Worm (Caenorhabditis elegans) whole organism, L2 larva: Measurements from ENCODE around the gene fib-1.
A peak's percentile ranks its signal among the peaks of the same experiment; 100 is the strongest.

ENCODE experiments used
- C34F6.9 ChIP-seq: fragments of 150-350 bp; optimal IDR thresholded peaks from 2 replicates; lab custom pipeline; 2014; ENCODE audit warnings: missing biosample characterization, missing genetic modification characterization
- F13H6.1 ChIP-seq: sonication (generic microtip); optimal IDR thresholded peaks from 2 replicates; lab custom pipeline; 2016; ENCODE audit warnings: missing genetic modification characterization, missing compliant biosample characterization
- R02D3.7 ChIP-seq: fragments of 150-350 bp; optimal IDR thresholded peaks from 2 replicates; lab custom pipeline; 2014; ENCODE audit warnings: missing biosample characterization, missing genetic modification characterization
- Y55F3AM.14 ChIP-seq: fragments of 200-800 bp; sonication (Bioruptor generic); optimal IDR thresholded peaks from 2 replicates; lab custom pipeline; 2018; ENCODE audit warnings: mild to moderate bottlenecking, missing genetic modification characterization, missing compliant biosample characterization
- ZK546.5 ChIP-seq: sonication (generic microtip); optimal IDR thresholded peaks from 2 replicates; lab custom pipeline; 2017; ENCODE audit warnings: missing biosample characterization, missing genetic modification characterization
- alr-1 ChIP-seq: fragments of 150-350 bp; optimal IDR thresholded peaks from 2 replicates; lab custom pipeline; 2014; ENCODE audit warnings: missing biosample characterization, missing genetic modification characterization
- aly-2 ChIP-seq: fragments of 150-350 bp; optimal IDR thresholded peaks from 2 replicates; lab custom pipeline; 2014; ENCODE audit warnings: missing biosample characterization, missing genetic modification characterization
- ama-1 ChIP-seq: fragments of 150-350 bp; optimal IDR thresholded peaks from 2 replicates; lab custom pipeline; 2018; ENCODE audit warnings: inconsistent platforms
- blmp-1 ChIP-seq: sonication (generic microtip); optimal IDR thresholded peaks from 2 replicates; lab custom pipeline; 2017; ENCODE audit warnings: missing genetic modification characterization, mild to moderate bottlenecking, missing compliant biosample characterization, antibody characterized with exemption, moderate library complexity; ENCODE audit not compliant: insufficient read depth
- ceh-16 ChIP-seq: fragments of 150-350 bp; optimal IDR thresholded peaks from 2 replicates; lab custom pipeline; 2014; ENCODE audit warnings: missing biosample characterization, missing genetic modification characterization
- ceh-82 ChIP-seq: fragments of 150-350 bp; optimal IDR thresholded peaks from 2 replicates; lab custom pipeline; 2014; ENCODE audit warnings: missing biosample characterization, missing genetic modification characterization
- crh-2 ChIP-seq: sonication (generic microtip); optimal IDR thresholded peaks from 2 replicates; lab custom pipeline; 2017; ENCODE audit warnings: missing biosample characterization, missing genetic modification characterization
- dmd-4 ChIP-seq: sonication (generic microtip); optimal IDR thresholded peaks from 2 replicates; lab custom pipeline; 2017; ENCODE audit warnings: missing biosample characterization, missing genetic modification characterization
- egl-27 ChIP-seq: sonication (generic microtip); optimal IDR thresholded peaks from 3 replicates; lab custom pipeline; 2017; ENCODE audit warnings: missing biosample characterization, missing genetic modification reagents, missing genetic modification characterization
- elt-1 ChIP-seq: fragments of 150-350 bp; optimal IDR thresholded peaks from 2 replicates; lab custom pipeline; 2014; ENCODE audit warnings: missing biosample characterization, missing genetic modification characterization
- elt-3 ChIP-seq: sonication (generic microtip); optimal IDR thresholded peaks from 2 replicates; lab custom pipeline; 2017; ENCODE audit warnings: missing biosample characterization, missing genetic modification characterization
- fos-1 ChIP-seq: fragments of 150-350 bp; optimal IDR thresholded peaks from 2 replicates; lab custom pipeline; 2014; ENCODE audit warnings: missing biosample characterization, missing genetic modification characterization
- gmeb-1 ChIP-seq: fragments of 150-350 bp; optimal IDR thresholded peaks from 2 replicates; lab custom pipeline; 2014; ENCODE audit warnings: missing biosample characterization, missing genetic modification characterization
- lin-11 ChIP-seq: fragments of 150-350 bp; sonication (generic microtip); optimal IDR thresholded peaks from 2 replicates; lab custom pipeline; 2014; ENCODE audit warnings: missing biosample characterization, missing genetic modification characterization, inconsistent platforms, mixed read lengths
- lin-13 ChIP-seq: fragments of 150-350 bp; optimal IDR thresholded peaks from 2 replicates; lab custom pipeline; 2014; ENCODE audit warnings: missing biosample characterization, missing genetic modification reagents, missing genetic modification characterization
- lin-39 ChIP-seq: fragments of 150-350 bp; optimal IDR thresholded peaks from 2 replicates; lab custom pipeline; 2014; ENCODE audit warnings: missing biosample characterization, missing genetic modification reagents, missing genetic modification characterization
- lsy-2 ChIP-seq, 2 experiments: fragments of 150-350 bp in 1 of 2; sonication (generic microtip) in 1 of 2; optimal IDR thresholded peaks; 2 replicates each; lab custom pipeline; 2014 to 2017; ENCODE audit warnings: missing biosample characterization in 2 of 2, missing genetic modification characterization in 2 of 2
- mab-5 ChIP-seq: fragments of 150-350 bp; optimal IDR thresholded peaks from 2 replicates; lab custom pipeline; 2014; ENCODE audit warnings: missing biosample characterization, missing genetic modification characterization
- mbf-1 ChIP-seq: sonication (generic microtip); optimal IDR thresholded peaks from 2 replicates; lab custom pipeline; 2017; ENCODE audit warnings: missing biosample characterization, missing genetic modification characterization
- mdl-1 ChIP-seq, 2 experiments: fragments of 150-350 bp in 1 of 2; sonication (generic microtip) in 1 of 2; optimal IDR thresholded peaks; 2 replicates each; lab custom pipeline; 2017; ENCODE audit warnings: missing biosample characterization in 2 of 2, missing genetic modification characterization in 2 of 2
- nhr-10 ChIP-seq: sonication (generic microtip); optimal IDR thresholded peaks from 2 replicates; lab custom pipeline; 2017; ENCODE audit warnings: missing biosample characterization, missing genetic modification characterization
- nhr-11 ChIP-seq: fragments of 150-350 bp; optimal IDR thresholded peaks from 2 replicates; lab custom pipeline; 2014; ENCODE audit warnings: missing biosample characterization, missing genetic modification characterization
- nhr-12 ChIP-seq: fragments of 150-350 bp; optimal IDR thresholded peaks from 2 replicates; lab custom pipeline; 2014; ENCODE audit warnings: missing biosample characterization, missing genetic modification characterization
- nhr-129 ChIP-seq: fragments of 150-350 bp; optimal IDR thresholded peaks from 2 replicates; lab custom pipeline; 2014; ENCODE audit warnings: missing biosample characterization, missing genetic modification characterization
- nhr-21 ChIP-seq: fragments of 150-350 bp; optimal IDR thresholded peaks from 2 replicates; lab custom pipeline; 2014; ENCODE audit warnings: missing biosample characterization, missing genetic modification characterization
- nhr-23 ChIP-seq: fragments of 150-350 bp; optimal IDR thresholded peaks from 2 replicates; lab custom pipeline; 2014; ENCODE audit warnings: missing biosample characterization, missing genetic modification reagents, missing genetic modification characterization
- nhr-237 ChIP-seq: fragments of 150-350 bp; optimal IDR thresholded peaks from 2 replicates; lab custom pipeline; 2014; ENCODE audit warnings: missing biosample characterization, missing genetic modification characterization
- nhr-25 ChIP-seq: fragments of 150-350 bp; sonication (generic microtip); optimal IDR thresholded peaks from 3 replicates; lab custom pipeline; 2014; ENCODE audit warnings: missing biosample characterization, missing genetic modification characterization
- nhr-6 ChIP-seq: fragments of 150-350 bp; optimal IDR thresholded peaks from 2 replicates; lab custom pipeline; 2014; ENCODE audit warnings: missing biosample characterization, missing genetic modification characterization
- nhr-77 ChIP-seq: fragments of 150-350 bp; optimal IDR thresholded peaks from 2 replicates; lab custom pipeline; 2014; ENCODE audit warnings: missing biosample characterization, missing genetic modification characterization
- peb-1 ChIP-seq: fragments of 150-350 bp; optimal IDR thresholded peaks from 2 replicates; lab custom pipeline; 2014; ENCODE audit warnings: missing biosample characterization, missing genetic modification characterization
- sem-4 ChIP-seq: fragments of 150-350 bp; optimal IDR thresholded peaks from 2 replicates; lab custom pipeline; 2014; ENCODE audit warnings: missing biosample characterization, missing genetic modification reagents, missing genetic modification characterization
- skn-1 ChIP-seq: sonication (generic microtip); optimal IDR thresholded peaks from 2 replicates; lab custom pipeline; 2017; ENCODE audit warnings: missing biosample characterization, missing genetic modification characterization
- sma-3 ChIP-seq: sonication (generic microtip); optimal IDR thresholded peaks from 2 replicates; lab custom pipeline; 2016; ENCODE audit warnings: missing genetic modification reagents, missing genetic modification characterization, missing compliant biosample characterization
- sma-9 ChIP-seq, 2 experiments: fragments of 150-350 bp in 1 of 2; sonication (generic microtip) in 1 of 2; optimal IDR thresholded peaks; 2 replicates each; lab custom pipeline; 2014 to 2016; ENCODE audit warnings: missing genetic modification characterization in 2 of 2, mild to moderate bottlenecking in 1 of 2, missing biosample characterization in 1 of 2, missing compliant biosample characterization in 1 of 2, missing genetic modification reagents in 1 of 2, moderate library complexity in 1 of 2
- snpc-4 ChIP-seq: fragments of 150-350 bp; optimal IDR thresholded peaks from 2 replicates; lab custom pipeline; 2014; ENCODE audit warnings: missing biosample characterization, missing genetic modification characterization
- unc-39 ChIP-seq: fragments of 150-350 bp; optimal IDR thresholded peaks from 2 replicates; lab custom pipeline; 2014; ENCODE audit warnings: missing biosample characterization, missing genetic modification characterization
- unc-55 ChIP-seq: fragments of 150-350 bp; sonication (generic microtip); optimal IDR thresholded peaks from 3 replicates; lab custom pipeline; 2014; ENCODE audit warnings: missing biosample characterization, missing genetic modification reagents, missing genetic modification characterization
- unc-62 ChIP-seq: fragments of 150-350 bp; optimal IDR thresholded peaks from 2 replicates; lab custom pipeline; 2014; ENCODE audit warnings: missing biosample characterization, missing genetic modification reagents, missing genetic modification characterization
- zag-1 ChIP-seq: fragments of 150-350 bp; optimal IDR thresholded peaks from 2 replicates; lab custom pipeline; 2014; ENCODE audit warnings: missing biosample characterization, missing genetic modification characterization
- ztf-1 ChIP-seq: fragments of 200-800 bp; sonication (Bioruptor generic); conservative IDR thresholded peaks from 2 replicates; pipeline ENCODE4 v1.3.6; 2022; ENCODE audit warnings: missing genetic modification characterization, missing compliant biosample characterization
- ztf-11 ChIP-seq: sonication (generic microtip); optimal IDR thresholded peaks from 2 replicates; lab custom pipeline; 2017; ENCODE audit warnings: missing biosample characterization, missing genetic modification characterization
- ztf-4 ChIP-seq: fragments of 150-350 bp; optimal IDR thresholded peaks from 2 replicates; lab custom pipeline; 2014; ENCODE audit warnings: missing biosample characterization, missing genetic modification characterization

fib-1 gene

ce11 chrV:15002184-15002690 lies at the start of gene fib-1, which contains the start of gene mut-15:
TSS of gene fib-1 (minus strand) at chrV:15002223.
TSS of gene mut-15 (plus strand) at chrV:15002543.
- no peak for TF ChIP-seq dmd-4 (tag; lab: Kevin White, UChicago)
- peak; percentile 93 for TF ChIP-seq C34F6.9 (tag; lab: Kevin White, UChicago)
- no peak for TF ChIP-seq mbf-1 (tag; lab: Kevin White, UChicago)
- peak; percentile 91 to 98 for TF ChIP-seq lsy-2 (tag; optimal IDR thresholded peaks at IDR 0.05; lab: Kevin White, UChicago)
- TF ChIP-seq unc-62 = no peak
- peak; percentile 15 for TF ChIP-seq ceh-82
- peak; percentile 69 for TF ChIP-seq fos-1 (tag; lab: Kevin White, UChicago)
- peak; percentile 38 for TF ChIP-seq ceh-16 (tag; lab: Kevin White, UChicago)
- TF ChIP-seq alr-1 = no peak
- TF ChIP-seq crh-2 = peak; percentile 87
- TF ChIP-seq peb-1 (tag; lab: Kevin White, UChicago) = no peak
- TF ChIP-seq ZK546.5 = peak; percentile 45
- TF ChIP-seq R02D3.7 (tag; lab: Kevin White, UChicago) = peak; percentile 68
- TF ChIP-seq elt-1 = no peak
- TF ChIP-seq zag-1 = peak; percentile 83
- TF ChIP-seq nhr-23 = no peak
- peak; percentile 84 for TF ChIP-seq nhr-21
- TF ChIP-seq nhr-12 = no peak
- TF ChIP-seq blmp-1 (tag; lab: Kevin White, UChicago) = peak; percentile 39
- no peak for TF ChIP-seq lin-39
- no peak for TF ChIP-seq skn-1 (tag; lab: Kevin White, UChicago)
- TF ChIP-seq F13H6.1 (tag; lab: Kevin White, UChicago) = peak; percentile 92
- TF ChIP-seq unc-39 (tag; lab: Kevin White, UChicago) = no peak
- no peak for TF ChIP-seq nhr-237 (tag; lab: Kevin White, UChicago)
- peak; percentile 5 for TF ChIP-seq Y55F3AM.14
- peak; percentile 93 for TF ChIP-seq unc-55 (GFP tag; lab: Kevin White, UChicago)
- no peak for TF ChIP-seq nhr-10 (tag; lab: Kevin White, UChicago)
- TF ChIP-seq nhr-25 = peak; percentile 91
- TF ChIP-seq elt-3 (tag; lab: Kevin White, UChicago) = no peak
- peak; percentile 86 for TF ChIP-seq lin-11 (tag; lab: Kevin White, UChicago)
- peak; percentile 83 for TF ChIP-seq snpc-4 (tag; lab: Kevin White, UChicago)
- TF ChIP-seq ztf-4 (tag; lab: Kevin White, UChicago) = peak; percentile 70
- TF ChIP-seq ztf-1 (GFP tag; lab: Robert Waterston, UW) = no peak
- TF ChIP-seq nhr-129 (tag; lab: Kevin White, UChicago) = peak; percentile 96
- peak; percentile 89 for TF ChIP-seq gmeb-1 (tag; lab: Kevin White, UChicago)
- TF ChIP-seq aly-2 (tag; lab: Kevin White, UChicago) = no peak
- TF ChIP-seq nhr-11 (tag; lab: Kevin White, UChicago) = peak; percentile 26
- no peak for TF ChIP-seq ama-1 (lab: Kevin White, UChicago)
- TF ChIP-seq mdl-1 (tag; optimal IDR thresholded peaks at IDR 0.05; lab: Kevin White, UChicago) = peak in 1 of 2 experiments; percentile 33
- TF ChIP-seq sma-3 (GFP tag; lab: Kevin White, UChicago) = peak; percentile 95
- TF ChIP-seq sma-9 (GFP tag; optimal IDR thresholded peaks at IDR 0.05; lab: Kevin White, UChicago) = peak; percentile 93
- TF ChIP-seq sma-9 (tag; optimal IDR thresholded peaks at IDR 0.05; lab: Kevin White, UChicago) = no peak
- TF ChIP-seq sem-4 (tag; lab: Kevin White, UChicago) = peak; percentile 82
- peak; percentile 77 for TF ChIP-seq egl-27 (tag; lab: Kevin White, UChicago)
- TF ChIP-seq nhr-6 = no peak
- peak; percentile 89 for TF ChIP-seq lin-13 (GFP tag; lab: Kevin White, UChicago)
- peak; percentile 90 for TF ChIP-seq mab-5
- no peak for TF ChIP-seq ztf-11 (tag; lab: Kevin White, UChicago)
- peak; percentile 21 for TF ChIP-seq nhr-77 (tag; lab: Kevin White, UChicago)
